Worm (Caenorhabditis elegans) whole organism, L2 larva: Measurements from ENCODE around the gene F21D5.9.

Experiments
- C34F6.9 ChIP-seq: fragments of 150-350 bp; optimal IDR thresholded peaks from 2 replicates; lab custom pipeline; 2014; ENCODE audit warnings: missing biosample characterization, missing genetic modification characterization
- F13H6.1 ChIP-seq: sonication (generic microtip); optimal IDR thresholded peaks from 2 replicates; lab custom pipeline; 2016; ENCODE audit warnings: missing genetic modification characterization, missing compliant biosample characterization
- R02D3.7 ChIP-seq: fragments of 150-350 bp; optimal IDR thresholded peaks from 2 replicates; lab custom pipeline; 2014; ENCODE audit warnings: missing biosample characterization, missing genetic modification characterization
- Y55F3AM.14 ChIP-seq: fragments of 200-800 bp; sonication (Bioruptor generic); optimal IDR thresholded peaks from 2 replicates; lab custom pipeline; 2018; ENCODE audit warnings: mild to moderate bottlenecking, missing genetic modification characterization, missing compliant biosample characterization
- ZK546.5 ChIP-seq: sonication (generic microtip); optimal IDR thresholded peaks from 2 replicates; lab custom pipeline; 2017; ENCODE audit warnings: missing biosample characterization, missing genetic modification characterization
- alr-1 ChIP-seq: fragments of 150-350 bp; optimal IDR thresholded peaks from 2 replicates; lab custom pipeline; 2014; ENCODE audit warnings: missing biosample characterization, missing genetic modification characterization
- aly-2 ChIP-seq: fragments of 150-350 bp; optimal IDR thresholded peaks from 2 replicates; lab custom pipeline; 2014; ENCODE audit warnings: missing biosample characterization, missing genetic modification characterization
- ama-1 ChIP-seq: fragments of 150-350 bp; optimal IDR thresholded peaks from 2 replicates; lab custom pipeline; 2018; ENCODE audit warnings: inconsistent platforms
- ceh-16 ChIP-seq: fragments of 150-350 bp; optimal IDR thresholded peaks from 2 replicates; lab custom pipeline; 2014; ENCODE audit warnings: missing biosample characterization, missing genetic modification characterization
- ceh-82 ChIP-seq: fragments of 150-350 bp; optimal IDR thresholded peaks from 2 replicates; lab custom pipeline; 2014; ENCODE audit warnings: missing biosample characterization, missing genetic modification characterization
- crh-2 ChIP-seq: sonication (generic microtip); optimal IDR thresholded peaks from 2 replicates; lab custom pipeline; 2017; ENCODE audit warnings: missing biosample characterization, missing genetic modification characterization
- elt-1 ChIP-seq: fragments of 150-350 bp; optimal IDR thresholded peaks from 2 replicates; lab custom pipeline; 2014; ENCODE audit warnings: missing biosample characterization, missing genetic modification characterization
- elt-3 ChIP-seq: sonication (generic microtip); optimal IDR thresholded peaks from 2 replicates; lab custom pipeline; 2017; ENCODE audit warnings: missing biosample characterization, missing genetic modification characterization
- fos-1 ChIP-seq: fragments of 150-350 bp; optimal IDR thresholded peaks from 2 replicates; lab custom pipeline; 2014; ENCODE audit warnings: missing biosample characterization, missing genetic modification characterization
- lin-13 ChIP-seq: fragments of 150-350 bp; optimal IDR thresholded peaks from 2 replicates; lab custom pipeline; 2014; ENCODE audit warnings: missing biosample characterization, missing genetic modification reagents, missing genetic modification characterization
- lin-39 ChIP-seq: fragments of 150-350 bp; optimal IDR thresholded peaks from 2 replicates; lab custom pipeline; 2014; ENCODE audit warnings: missing biosample characterization, missing genetic modification reagents, missing genetic modification characterization
- lsy-2 ChIP-seq, 2 experiments: fragments of 150-350 bp in 1 of 2; sonication (generic microtip) in 1 of 2; optimal IDR thresholded peaks; 2 replicates each; lab custom pipeline; 2014 to 2017; ENCODE audit warnings: missing biosample characterization in 2 of 2, missing genetic modification characterization in 2 of 2
- mab-5 ChIP-seq: fragments of 150-350 bp; optimal IDR thresholded peaks from 2 replicates; lab custom pipeline; 2014; ENCODE audit warnings: missing biosample characterization, missing genetic modification characterization
- mdl-1 ChIP-seq, 2 experiments: fragments of 150-350 bp in 1 of 2; sonication (generic microtip) in 1 of 2; optimal IDR thresholded peaks; 2 replicates each; lab custom pipeline; 2017; ENCODE audit warnings: missing biosample characterization in 2 of 2, missing genetic modification characterization in 2 of 2
- nhr-10 ChIP-seq: sonication (generic microtip); optimal IDR thresholded peaks from 2 replicates; lab custom pipeline; 2017; ENCODE audit warnings: missing biosample characterization, missing genetic modification characterization
- nhr-11 ChIP-seq: fragments of 150-350 bp; optimal IDR thresholded peaks from 2 replicates; lab custom pipeline; 2014; ENCODE audit warnings: missing biosample characterization, missing genetic modification characterization
- nhr-12 ChIP-seq: fragments of 150-350 bp; optimal IDR thresholded peaks from 2 replicates; lab custom pipeline; 2014; ENCODE audit warnings: missing biosample characterization, missing genetic modification characterization
- nhr-129 ChIP-seq: fragments of 150-350 bp; optimal IDR thresholded peaks from 2 replicates; lab custom pipeline; 2014; ENCODE audit warnings: missing biosample characterization, missing genetic modification characterization
- nhr-23 ChIP-seq: fragments of 150-350 bp; optimal IDR thresholded peaks from 2 replicates; lab custom pipeline; 2014; ENCODE audit warnings: missing biosample characterization, missing genetic modification reagents, missing genetic modification characterization
- nhr-237 ChIP-seq: fragments of 150-350 bp; optimal IDR thresholded peaks from 2 replicates; lab custom pipeline; 2014; ENCODE audit warnings: missing biosample characterization, missing genetic modification characterization
- nhr-25 ChIP-seq: fragments of 150-350 bp; sonication (generic microtip); optimal IDR thresholded peaks from 3 replicates; lab custom pipeline; 2014; ENCODE audit warnings: missing biosample characterization, missing genetic modification characterization
- nhr-6 ChIP-seq: fragments of 150-350 bp; optimal IDR thresholded peaks from 2 replicates; lab custom pipeline; 2014; ENCODE audit warnings: missing biosample characterization, missing genetic modification characterization
- nhr-77 ChIP-seq: fragments of 150-350 bp; optimal IDR thresholded peaks from 2 replicates; lab custom pipeline; 2014; ENCODE audit warnings: missing biosample characterization, missing genetic modification characterization
- sem-4 ChIP-seq: fragments of 150-350 bp; optimal IDR thresholded peaks from 2 replicates; lab custom pipeline; 2014; ENCODE audit warnings: missing biosample characterization, missing genetic modification reagents, missing genetic modification characterization
- skn-1 ChIP-seq: sonication (generic microtip); optimal IDR thresholded peaks from 2 replicates; lab custom pipeline; 2017; ENCODE audit warnings: missing biosample characterization, missing genetic modification characterization
- sma-9 ChIP-seq, 2 experiments: fragments of 150-350 bp in 1 of 2; sonication (generic microtip) in 1 of 2; optimal IDR thresholded peaks; 2 replicates each; lab custom pipeline; 2014 to 2016; ENCODE audit warnings: missing genetic modification characterization in 2 of 2, mild to moderate bottlenecking in 1 of 2, missing biosample characterization in 1 of 2, missing compliant biosample characterization in 1 of 2, missing genetic modification reagents in 1 of 2, moderate library complexity in 1 of 2
- unc-39 ChIP-seq: fragments of 150-350 bp; optimal IDR thresholded peaks from 2 replicates; lab custom pipeline; 2014; ENCODE audit warnings: missing biosample characterization, missing genetic modification characterization
- unc-55 ChIP-seq: fragments of 150-350 bp; sonication (generic microtip); optimal IDR thresholded peaks from 3 replicates; lab custom pipeline; 2014; ENCODE audit warnings: missing biosample characterization, missing genetic modification reagents, missing genetic modification characterization
- unc-62 ChIP-seq: fragments of 150-350 bp; optimal IDR thresholded peaks from 2 replicates; lab custom pipeline; 2014; ENCODE audit warnings: missing biosample characterization, missing genetic modification reagents, missing genetic modification characterization
- zag-1 ChIP-seq: fragments of 150-350 bp; optimal IDR thresholded peaks from 2 replicates; lab custom pipeline; 2014; ENCODE audit warnings: missing biosample characterization, missing genetic modification characterization
- ztf-1 ChIP-seq: fragments of 200-800 bp; sonication (Bioruptor generic); conservative IDR thresholded peaks from 2 replicates; pipeline ENCODE4 v1.3.6; 2022; ENCODE audit warnings: missing genetic modification characterization, missing compliant biosample characterization
- ztf-11 ChIP-seq: sonication (generic microtip); optimal IDR thresholded peaks from 2 replicates; lab custom pipeline; 2017; ENCODE audit warnings: missing biosample characterization, missing genetic modification characterization
- ztf-4 ChIP-seq: fragments of 150-350 bp; optimal IDR thresholded peaks from 2 replicates; lab custom pipeline; 2014; ENCODE audit warnings: missing biosample characterization, missing genetic modification characterization

The F21D5.9 gene

ce11 chrIV:8758620-8759019 is 34.8 kb downstream of the F21D5.9 start:
- TF ChIP-seq crh-2 (tag; lab: Kevin White, UChicago) (peak; percentile 50), nhr-10 (tag; lab: Kevin White, UChicago) (no peak), ZK546.5 (tag; lab: Kevin White, UChicago) (no peak), ceh-16 (tag; lab: Kevin White, UChicago) (no peak), C34F6.9 (tag; lab: Kevin White, UChicago) (peak; percentile 54), Y55F3AM.14 (GFP tag; lab: Kevin White, UChicago) (no peak), aly-2 (tag; lab: Kevin White, UChicago) (no peak), zag-1 (tag; lab: Kevin White, UChicago) (peak; percentile 50), lsy-2 (tag; optimal IDR thresholded peaks at IDR 0.05; lab: Kevin White, UChicago) (peak in 1 of 2 experiments; percentile 64), R02D3.7 (tag; lab: Kevin White, UChicago) (no peak), ztf-11 (tag; lab: Kevin White, UChicago) (no peak), skn-1 (tag; lab: Kevin White, UChicago) (no peak), lin-13 (GFP tag; lab: Kevin White, UChicago) (peak; percentile 34), elt-3 (tag; lab: Kevin White, UChicago) (no peak), fos-1 (tag; lab: Kevin White, UChicago) (peak; percentile 26), ztf-4 (no peak), nhr-129 (tag; lab: Kevin White, UChicago) (peak; percentile 37), unc-55 (GFP tag; lab: Kevin White, UChicago) (peak; percentile 85), unc-39 (tag; lab: Kevin White, UChicago) (no peak)

DNA sequence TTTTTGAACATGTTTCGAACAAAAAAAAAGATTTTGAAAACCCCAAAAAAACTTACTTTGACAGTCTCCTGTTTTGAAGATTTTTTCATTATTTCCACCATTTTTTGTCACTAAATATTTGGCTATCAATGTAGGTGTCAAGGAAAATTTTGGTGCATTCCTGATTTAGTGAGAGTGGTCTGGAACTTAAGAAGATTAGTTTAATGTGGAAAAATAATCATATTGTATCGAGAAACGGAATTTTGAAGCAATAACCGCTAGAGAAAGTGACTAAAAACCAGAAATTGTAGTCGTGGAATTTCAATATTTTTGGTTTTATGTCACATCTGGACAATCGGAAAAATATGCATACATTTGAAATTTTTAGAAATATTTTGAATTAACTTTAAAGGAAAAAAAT is 38.1 kb downstream of the F21D5.9 start, which contains the start of the genes F20C5.11 and klp-11:
F20C5.11 (minus strand) TSS at position 101 of the 400 bp plus-strand sequence.
klp-11 (minus strand) TSS at position 171 of the 400 bp plus-strand sequence.
- TF ChIP-seq R02D3.7 (tag; lab: Kevin White, UChicago) = no peak
- no peak for TF ChIP-seq Y55F3AM.14 (GFP tag; lab: Kevin White, UChicago)
- TF ChIP-seq ztf-1 (GFP tag; lab: Robert Waterston, UW) = no peak
- TF ChIP-seq nhr-23 (tag; lab: Kevin White, UChicago) = no peak
- no peak for TF ChIP-seq zag-1 (tag; lab: Kevin White, UChicago)
- TF ChIP-seq lin-13 (GFP tag; lab: Kevin White, UChicago) = no peak
- TF ChIP-seq alr-1 (tag; lab: Kevin White, UChicago) = no peak
- TF ChIP-seq mab-5 (tag; lab: Kevin White, UChicago) = no peak
- TF ChIP-seq nhr-77 = no peak
- no peak for TF ChIP-seq elt-3 (tag; lab: Kevin White, UChicago)

ce11 chrIV:8762471-8762870 is 38.7 kb downstream of the F21D5.9 start:
- TF ChIP-seq ama-1 (lab: Kevin White, UChicago) (no peak), nhr-129 (tag; lab: Kevin White, UChicago) (peak; percentile 66), nhr-6 (peak; percentile 76), nhr-77 (no peak), sem-4 (peak; percentile 50), zag-1 (tag; lab: Kevin White, UChicago) (peak; percentile 49), lin-13 (GFP tag; lab: Kevin White, UChicago) (peak; percentile 43), fos-1 (tag; lab: Kevin White, UChicago) (no peak), C34F6.9 (tag; lab: Kevin White, UChicago) (peak; percentile 84), lsy-2 (tag; optimal IDR thresholded peaks at IDR 0.05; lab: Kevin White, UChicago) (peak; percentile 40 to 71), F13H6.1 (peak; percentile 49), mab-5 (tag; lab: Kevin White, UChicago) (peak; percentile 0), ceh-82 (tag; lab: Kevin White, UChicago) (no peak), unc-55 (GFP tag; lab: Kevin White, UChicago) (peak; percentile 93), skn-1 (tag; lab: Kevin White, UChicago) (no peak), Y55F3AM.14 (GFP tag; lab: Kevin White, UChicago) (no peak), sma-9 (GFP tag; optimal IDR thresholded peaks at IDR 0.05; lab: Kevin White, UChicago) (peak; percentile 62), sma-9 (tag; optimal IDR thresholded peaks at IDR 0.05; lab: Kevin White, UChicago) (no peak)

- no peak for TF ChIP-seq sem-4
- TF ChIP-seq nhr-12 = no peak
- TF ChIP-seq nhr-77 = no peak
- no peak for TF ChIP-seq ZK546.5 (tag; lab: Kevin White, UChicago)
- no peak for TF ChIP-seq nhr-237 (tag; lab: Kevin White, UChicago)
- TF ChIP-seq R02D3.7 (tag; lab: Kevin White, UChicago) = no peak
- no peak for TF ChIP-seq unc-62
- TF ChIP-seq mdl-1 (tag; optimal IDR thresholded peaks at IDR 0.05; lab: Kevin White, UChicago) = no peak
- TF ChIP-seq unc-55 (GFP tag; lab: Kevin White, UChicago) = no peak
- TF ChIP-seq nhr-25 (tag; lab: Kevin White, UChicago) = no peak
- TF ChIP-seq ceh-16 (tag; lab: Kevin White, UChicago) = no peak
- no peak for TF ChIP-seq nhr-11 (tag; lab: Kevin White, UChicago)
- no peak for TF ChIP-seq skn-1 (tag; lab: Kevin White, UChicago)
- TF ChIP-seq C34F6.9 (tag; lab: Kevin White, UChicago) = no peak
- TF ChIP-seq lin-39 (tag; lab: Kevin White, UChicago) = no peak
- no peak for TF ChIP-seq F13H6.1
- TF ChIP-seq elt-1 (tag; lab: Kevin White, UChicago) = no peak
- no peak for TF ChIP-seq elt-3 (tag; lab: Kevin White, UChicago)
- no peak for TF ChIP-seq nhr-129 (tag; lab: Kevin White, UChicago)
Observed at ce11 chrIV:8764567-8764966, 40.7 kb downstream of the F21D5.9 start, which contains the start of gene cdc-50.B. TSS of gene cdc-50.B (plus strand) at chrIV:8764867.
